Fruit fly (Drosophila melanogaster): ENCODE measurements around the gene CG1394.

- TF ChIP-seq usp (GFP tag; optimal IDR thresholded peaks at IDR 0.05) (no peak), pan (optimal IDR thresholded peaks at IDR 0.05) (no peak), psq (optimal IDR thresholded peaks at IDR 0.05) (no peak), CG8478 (optimal IDR thresholded peaks at IDR 0.05) (no peak)
Observed at dm6 chrX:11170578-11170977, at the start of gene CG1394.
